Worm (Caenorhabditis elegans) whole organism, midembryonic: ENCODE results near the gene F22B5.5.

Experiments
- T22C8.4 ChIP-seq: fragments of 200-800 bp; sonication (Bioruptor generic); IDR thresholded peaks from 2 replicates; pipeline ENCODE4 v1.3.6; 2022; ENCODE audit warnings: missing genetic modification characterization, missing compliant biosample characterization
- cog-1 ChIP-seq: sonication (generic microtip); optimal IDR thresholded peaks from 2 replicates; lab custom pipeline; 2016; ENCODE audit warnings: missing genetic modification characterization, missing compliant biosample characterization
- flt-1 ChIP-seq: fragments of 200-800 bp; sonication (Bioruptor generic); IDR thresholded peaks from 2 replicates; pipeline ENCODE4 v1.3.6; 2022; ENCODE audit warnings: missing genetic modification characterization, missing compliant biosample characterization
- klf-2 ChIP-seq: fragments of 200-800 bp; sonication (Bioruptor generic); conservative IDR thresholded peaks from 2 replicates; pipeline ENCODE4 v1.3.6; 2022; ENCODE audit warnings: missing genetic modification reagents, missing genetic modification characterization, missing compliant biosample characterization
- med-1 ChIP-seq: sonication (generic microtip); optimal IDR thresholded peaks from 2 replicates; lab custom pipeline; 2017; ENCODE audit warnings: missing genetic modification characterization, mild to moderate bottlenecking, missing compliant biosample characterization, antibody characterized with exemption, missing genetic modification reagents; ENCODE audit not compliant: insufficient read depth
- ref-1 ChIP-seq: fragments of 200-800 bp; sonication (Bioruptor generic); conservative IDR thresholded peaks from 2 replicates; pipeline ENCODE4 v1.3.6; 2022; ENCODE audit warnings: missing genetic modification reagents, missing genetic modification characterization, missing compliant biosample characterization
- tab-1 ChIP-seq: fragments of 200-800 bp; sonication (Bioruptor generic); IDR thresholded peaks from 2 replicates; pipeline ENCODE4 v1.3.6; 2022; ENCODE audit warnings: missing genetic modification characterization, missing compliant biosample characterization
- ztf-23 ChIP-seq: fragments of 200-800 bp; sonication (Bioruptor generic); IDR thresholded peaks from 2 replicates; pipeline ENCODE4 v1.3.6; 2022; ENCODE audit warnings: missing genetic modification reagents, missing genetic modification characterization, missing compliant biosample characterization

DNA sequence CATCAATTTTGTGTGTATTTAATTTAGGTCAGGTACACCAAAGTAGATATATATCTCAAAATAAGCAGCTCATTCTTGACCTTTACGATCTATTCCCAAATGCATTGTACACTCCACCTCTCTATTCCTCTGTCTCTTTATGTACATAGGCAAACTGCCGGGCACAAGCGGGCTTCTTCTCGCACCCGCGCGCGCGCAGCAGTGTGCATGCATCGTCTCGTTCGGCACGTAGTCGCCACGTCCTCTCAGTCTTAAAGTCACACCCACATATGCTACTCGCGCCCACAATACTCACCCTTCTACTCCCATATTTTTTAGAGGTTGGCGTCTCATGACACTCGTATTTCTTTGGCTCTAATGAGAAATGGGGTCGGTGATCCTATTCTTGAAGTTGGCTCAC is 3.0 kb downstream of the F22B5.5 start:
- TF ChIP-seq flt-1 (GFP tag; lab: Robert Waterston, UW) (no peak), ref-1 (GFP tag; lab: Robert Waterston, UW) (no peak), tab-1 (GFP tag; lab: Robert Waterston, UW) (no peak), ztf-23 (GFP tag; lab: Robert Waterston, UW) (no peak), cog-1 (no peak), T22C8.4 (no peak), klf-2 (GFP tag; lab: Robert Waterston, UW) (no peak), med-1 (no peak)
